Worm (Caenorhabditis elegans): ENCODE measurements around the gene gkow-1.

DNA sequence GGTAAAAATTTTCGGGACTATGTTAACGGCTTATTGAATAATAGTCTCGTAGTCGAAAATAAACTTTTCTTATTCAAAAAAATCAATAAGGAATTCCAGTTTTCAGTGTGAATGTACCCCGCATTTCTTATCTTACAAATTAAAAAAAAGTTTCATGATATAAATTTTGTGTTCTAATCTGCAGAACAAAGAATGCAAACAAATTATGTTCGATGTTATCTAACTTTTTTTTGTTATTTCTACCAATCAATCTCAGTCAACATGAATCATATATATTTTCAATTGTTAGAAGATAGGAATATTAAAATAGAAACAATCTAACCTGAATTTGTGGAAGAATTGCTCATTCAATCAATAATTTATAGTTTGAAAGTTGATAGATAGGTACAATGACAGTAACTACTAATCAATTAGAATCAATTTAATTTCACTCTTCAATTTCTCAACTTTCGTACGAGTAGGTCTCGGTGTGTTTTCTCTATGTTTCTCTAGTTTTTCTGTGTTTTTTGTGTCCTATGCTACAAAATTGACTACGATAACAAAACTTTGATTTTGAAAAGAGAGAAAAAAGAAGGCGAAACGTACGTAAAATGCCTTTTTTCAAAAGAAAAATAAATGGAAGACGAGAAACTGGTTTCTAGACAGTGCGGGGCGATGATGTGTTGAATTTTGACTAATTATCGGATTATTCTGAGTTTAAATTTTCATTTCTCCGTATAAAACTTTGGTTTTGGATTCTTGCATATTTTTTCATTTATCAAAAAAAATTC is 7.9 kb upstream of the gkow-1 start, which contains the start of the genes unc-43 and Y43C5B.3:
- TF ChIP-seq B0336.3 (GFP tag; IDR thresholded peaks at IDR 0.05): no peak
- TF ChIP-seq snpc-1.3 (tag; optimal IDR thresholded peaks at IDR 0.05; ENCODE audit: insufficient read depth): no peak
- no peak for TF ChIP-seq snpc-4 (GFP tag; optimal IDR thresholded peaks at IDR 0.05)
- TF ChIP-seq snpc-4 (tag; optimal IDR thresholded peaks at IDR 0.05): no peak
- no peak for TF ChIP-seq egl-44 (GFP tag; IDR thresholded peaks at IDR 0.05)
- no peak for TF ChIP-seq ama-1 (optimal IDR thresholded peaks at IDR 0.05)
- no peak for TF ChIP-seq ama-1 (GFP tag; optimal IDR thresholded peaks at IDR 0.05)
- TF ChIP-seq Y67H2A.10 (GFP tag; conservative IDR thresholded peaks at IDR 0.05): no peak
- no peak for TF ChIP-seq attf-3 (GFP tag; conservative IDR thresholded peaks at IDR 0.05)
